Fruit fly (Drosophila melanogaster) whole organism, pupa: Measurements from ENCODE around the gene Ac78C.

Experiments
- CG10348 ChIP-seq: fragments of 200-800 bp; sonication (Bioruptor generic); IDR thresholded peaks from 2 replicates; pipeline ENCODE4 v1.3.6; 2022; ENCODE audit warnings: missing biosample characterization, missing genetic modification characterization
- CG12605 ChIP-seq: fragments of 200-800 bp; sonication (Bioruptor generic); IDR thresholded peaks from 2 replicates; pipeline ENCODE4 v1.3.6; 2022; ENCODE audit warnings: missing biosample characterization, missing genetic modification characterization
- CG13204 ChIP-seq: fragments of 200-800 bp; sonication (Bioruptor generic); optimal IDR thresholded peaks from 2 replicates; lab custom pipeline; 2018; ENCODE audit warnings: missing biosample characterization, mild to moderate bottlenecking, missing genetic modification characterization, moderate library complexity
- CG8301 ChIP-seq: fragments of 200-800 bp; sonication (Bioruptor generic); optimal IDR thresholded peaks from 2 replicates; lab custom pipeline; 2018; ENCODE audit warnings: missing biosample characterization, mild to moderate bottlenecking, missing genetic modification characterization
- EcR ChIP-seq: fragments of 200-800 bp; sonication (Bioruptor generic); optimal IDR thresholded peaks from 3 replicates; lab custom pipeline; 2019; ENCODE audit warnings: missing biosample characterization, missing genetic modification characterization, mild to moderate bottlenecking, moderate library complexity, missing genetic modification reagents
- Pif1B ChIP-seq: fragments of 200-800 bp; sonication (Bioruptor generic); optimal IDR thresholded peaks from 3 replicates; lab custom pipeline; 2016; ENCODE audit warnings: missing biosample characterization, missing genetic modification characterization
- Snoo ChIP-seq: fragments of 200-800 bp; sonication (Bioruptor generic); optimal IDR thresholded peaks from 3 replicates; lab custom pipeline; 2017; ENCODE audit warnings: missing biosample characterization, mild to moderate bottlenecking, missing genetic modification characterization, inconsistent platforms
- rn ChIP-seq: fragments of 200-800 bp; sonication (Bioruptor generic); IDR thresholded peaks from 2 replicates; pipeline ENCODE4 v1.3.6; 2022; ENCODE audit warnings: missing biosample characterization, missing genetic modification characterization

dm6 chr3L:21201246-21201896 lies 29.6 kb upstream of the Ac78C start:
- TF ChIP-seq CG12605 (GFP tag; lab: Robert Waterston, UW), result no peak
- TF ChIP-seq CG13204, result no peak
- TF ChIP-seq rn (GFP tag; lab: Robert Waterston, UW), result no peak
- TF ChIP-seq Snoo (tag; lab: Kevin White, UChicago), result no peak
- no peak for TF ChIP-seq CG8301
- no peak for TF ChIP-seq Pif1B
- TF ChIP-seq EcR, result no peak
- TF ChIP-seq CG10348, result no peak
